Fruit fly (Drosophila melanogaster): Measurements from ENCODE around the gene SF2.
A peak's percentile ranks its signal among the peaks of the same experiment; 100 is the strongest.

SF2 gene

dm6 chr3R:16331809-16332343 lies 9.9 kb downstream of the SF2 start (continued):
- TF ChIP-seq CG15011 (GFP tag; optimal IDR thresholded peaks at IDR 0.05) (peak; percentile 52), CG17912 (GFP tag; optimal IDR thresholded peaks at IDR 0.05) (peak; percentile 36), CG2889 (GFP tag; IDR thresholded peaks at IDR 0.05) (0 out of 3 replicates have a peak, but pooled peaks have one; percentile 35), sd (tag; optimal IDR thresholded peaks at IDR 0.05) (peak; percentile 21), CG10654 (GFP tag; optimal IDR thresholded peaks at IDR 0.05) (peak; percentile 3), kah (GFP tag; optimal IDR thresholded peaks at IDR 0.05) (no peak), crc (GFP tag; optimal IDR thresholded peaks at IDR 0.05) (peak; percentile 20), CG12236 (GFP tag; optimal IDR thresholded peaks at IDR 0.05) (peak; percentile 77), CG13775 (GFP tag; optimal IDR thresholded peaks at IDR 0.05) (peak; percentile 19), tap (tag; optimal IDR thresholded peaks at IDR 0.05) (peak; percentile 16), CG1529 (GFP tag; optimal IDR thresholded peaks at IDR 0.05) (peak; percentile 73), fd64A (GFP tag; optimal IDR thresholded peaks at IDR 0.05) (peak; percentile 70), HLHmδ (GFP tag; optimal IDR thresholded peaks at IDR 0.05) (peak; percentile 73), shn (GFP tag; optimal IDR thresholded peaks at IDR 0.05) (peak; percentile 42), CrebB (tag; optimal IDR thresholded peaks at IDR 0.05) (peak; percentile 86), eyg (GFP tag; optimal IDR thresholded peaks at IDR 0.05) (no peak), abd-A (tag; optimal IDR thresholded peaks at IDR 0.05) (no peak), Hsf (GFP tag; optimal IDR thresholded peaks at IDR 0.05) (peak; percentile 55), CG8359 (GFP tag; optimal IDR thresholded peaks at IDR 0.05; ENCODE audit: borderline replicate concordance) (peak; percentile 54), CG6854 (GFP tag; optimal IDR thresholded peaks at IDR 0.05) (peak; percentile 9), CG33557 (GFP tag; optimal IDR thresholded peaks at IDR 0.05) (peak; percentile 89), CG14441 (GFP tag; IDR thresholded peaks at IDR 0.05) (peak; percentile 48; the same call in 1 of the 2 replicates), dpn (GFP tag; optimal IDR thresholded peaks at IDR 0.05) (peak; percentile 47 to 71), nau (GFP tag; optimal IDR thresholded peaks at IDR 0.05) (peak; percentile 76), Mad (GFP tag; optimal IDR thresholded peaks at IDR 0.05) (peak; percentile 33), MESR4 (GFP tag; optimal IDR thresholded peaks at IDR 0.05) (peak; percentile 14), bcd (GFP tag; optimal IDR thresholded peaks at IDR 0.05) (peak; percentile 38), so (GFP tag; IDR thresholded peaks at IDR 0.05) (peak; percentile 29; the same call in 1 of the 3 replicates), ttk (GFP tag; IDR thresholded peaks at IDR 0.05) (no peak), GATAe (GFP tag; conservative IDR thresholded peaks at IDR 0.05) (0 out of 2 replicates have a peak, but pooled peaks have one; percentile 8), YL-1 (GFP tag; optimal IDR thresholded peaks at IDR 0.05) (peak; percentile 65), ap (GFP tag; IDR thresholded peaks at IDR 0.05) (no peak), Hmx (GFP tag; optimal IDR thresholded peaks at IDR 0.05) (no peak), Lpt (GFP tag; optimal IDR thresholded peaks at IDR 0.05) (no peak), sima (GFP tag; optimal IDR thresholded peaks at IDR 0.05) (no peak), CG11504 (tag; optimal IDR thresholded peaks at IDR 0.05) (no peak), CG12744 (GFP tag; optimal IDR thresholded peaks at IDR 0.05) (peak; percentile 50), pho (GFP tag; optimal IDR thresholded peaks at IDR 0.05) (peak; percentile 21), CG17385 (GFP tag; optimal IDR thresholded peaks at IDR 0.05) (peak; percentile 44), exex (tag; optimal IDR thresholded peaks at IDR 0.05) (peak; percentile 52), Hr78 (GFP tag; optimal IDR thresholded peaks at IDR 0.05) (peak in 1 of 2 experiments; percentile 32), CG16863 (GFP tag; optimal IDR thresholded peaks at IDR 0.05) (peak; percentile 53), al (GFP tag; IDR thresholded peaks at IDR 0.05) (peak; percentile 7; the same call in 1 of the 2 replicates), twi (tag; optimal IDR thresholded peaks at IDR 0.05) (peak; percentile 35), Hr51 (GFP tag; optimal IDR thresholded peaks at IDR 0.05) (peak in 1 of 2 experiments; percentile 63), chm (GFP tag; IDR thresholded peaks at IDR 0.05) (peak; percentile 80), Taf1 (GFP tag; IDR thresholded peaks at IDR 0.05) (no peak), stc (GFP tag; IDR thresholded peaks at IDR 0.05) (peak; percentile 49; the same call in 1 of the 2 replicates), CG11723 (GFP tag; optimal IDR thresholded peaks at IDR 0.05) (peak; percentile 77), CG10462 (GFP tag; optimal IDR thresholded peaks at IDR 0.05) (peak; percentile 23)
